Fruit fly (Drosophila melanogaster) whole organism, pupa: ENCODE results near the gene Srg2.

Source experiments
- CG10348 ChIP-seq: fragments of 200-800 bp; sonication (Bioruptor generic); IDR thresholded peaks from 2 replicates; pipeline ENCODE4 v1.3.6; 2022; ENCODE audit warnings: missing biosample characterization, missing genetic modification characterization
- CG12605 ChIP-seq: fragments of 200-800 bp; sonication (Bioruptor generic); IDR thresholded peaks from 2 replicates; pipeline ENCODE4 v1.3.6; 2022; ENCODE audit warnings: missing biosample characterization, missing genetic modification characterization
- CG13204 ChIP-seq: fragments of 200-800 bp; sonication (Bioruptor generic); optimal IDR thresholded peaks from 2 replicates; lab custom pipeline; 2018; ENCODE audit warnings: missing biosample characterization, mild to moderate bottlenecking, missing genetic modification characterization, moderate library complexity
- CG14655 ChIP-seq: fragments of 200-800 bp; sonication (Bioruptor generic); optimal IDR thresholded peaks from 3 replicates; lab custom pipeline; 2017; ENCODE audit warnings: mild to moderate bottlenecking, missing biosample characterization, missing genetic modification reagents, missing genetic modification characterization
- CG15710 ChIP-seq: fragments of 200-800 bp; sonication (Bioruptor generic); optimal IDR thresholded peaks from 2 replicates; lab custom pipeline; 2018; ENCODE audit warnings: missing biosample characterization, mild to moderate bottlenecking, missing genetic modification characterization, moderate library complexity
- CG17806 ChIP-seq: fragments of 200-800 bp; sonication (Bioruptor generic); optimal IDR thresholded peaks from 2 replicates; lab custom pipeline; 2018; ENCODE audit warnings: missing biosample characterization, mild to moderate bottlenecking, missing genetic modification characterization, moderate library complexity
- CG32121 ChIP-seq: fragments of 200-800 bp; sonication (Bioruptor generic); IDR thresholded peaks from 2 replicates; pipeline ENCODE4 v1.3.6; 2022; ENCODE audit warnings: missing biosample characterization, missing genetic modification characterization
- CG34367 ChIP-seq: fragments of 200-800 bp; sonication (Bioruptor generic); optimal IDR thresholded peaks from 2 replicates; lab custom pipeline; 2018; ENCODE audit warnings: missing biosample characterization, mild to moderate bottlenecking, missing genetic modification characterization
- CG4496 ChIP-seq: fragments of 200-800 bp; sonication (Bioruptor generic); IDR thresholded peaks from 3 replicates; pipeline ENCODE4 v1.3.6; 2022; ENCODE audit warnings: missing biosample characterization, missing genetic modification characterization
- CG8159 ChIP-seq: fragments of 200-800 bp; sonication (Bioruptor generic); optimal IDR thresholded peaks from 3 replicates; lab custom pipeline; 2018; ENCODE audit warnings: missing biosample characterization, mild to moderate bottlenecking, missing genetic modification characterization, moderate library complexity
- CG8301 ChIP-seq: fragments of 200-800 bp; sonication (Bioruptor generic); optimal IDR thresholded peaks from 2 replicates; lab custom pipeline; 2018; ENCODE audit warnings: missing biosample characterization, mild to moderate bottlenecking, missing genetic modification characterization
- CG9948 ChIP-seq: fragments of 200-800 bp; sonication (Bioruptor generic); optimal IDR thresholded peaks from 2 replicates; lab custom pipeline; 2018; ENCODE audit warnings: missing biosample characterization, mild to moderate bottlenecking, missing genetic modification characterization, moderate library complexity
- D1 ChIP-seq: fragments of 200-800 bp; sonication (Bioruptor generic); optimal IDR thresholded peaks from 2 replicates; lab custom pipeline; 2018; ENCODE audit warnings: missing biosample characterization, mild to moderate bottlenecking, missing genetic modification characterization, moderate library complexity
- EcR ChIP-seq: fragments of 200-800 bp; sonication (Bioruptor generic); optimal IDR thresholded peaks from 3 replicates; lab custom pipeline; 2019; ENCODE audit warnings: missing biosample characterization, missing genetic modification characterization, mild to moderate bottlenecking, moderate library complexity, missing genetic modification reagents
- Ets98B ChIP-seq: fragments of 200-800 bp; sonication (Bioruptor generic); IDR thresholded peaks from 2 replicates; pipeline ENCODE4 v1.3.6; 2022; ENCODE audit warnings: missing biosample characterization, missing genetic modification characterization
- Pif1A ChIP-seq: fragments of 200-800 bp; sonication (Bioruptor generic); optimal IDR thresholded peaks from 3 replicates; lab custom pipeline; 2016; ENCODE audit warnings: missing biosample characterization, missing genetic modification characterization
- Pif1B ChIP-seq: fragments of 200-800 bp; sonication (Bioruptor generic); optimal IDR thresholded peaks from 3 replicates; lab custom pipeline; 2016; ENCODE audit warnings: missing biosample characterization, missing genetic modification characterization
- Snoo ChIP-seq: fragments of 200-800 bp; sonication (Bioruptor generic); optimal IDR thresholded peaks from 3 replicates; lab custom pipeline; 2017; ENCODE audit warnings: missing biosample characterization, mild to moderate bottlenecking, missing genetic modification characterization, inconsistent platforms
- fd96Ca ChIP-seq: fragments of 200-800 bp; sonication (Bioruptor generic); IDR thresholded peaks from 3 replicates; pipeline ENCODE4 v1.3.6; 2022; ENCODE audit warnings: missing biosample characterization, missing genetic modification characterization
- gl ChIP-seq: fragments of 200-800 bp; sonication (Bioruptor generic); optimal IDR thresholded peaks from 2 replicates; lab custom pipeline; 2018; ENCODE audit warnings: missing biosample characterization, mild to moderate bottlenecking, missing genetic modification characterization
- rn ChIP-seq: fragments of 200-800 bp; sonication (Bioruptor generic); IDR thresholded peaks from 2 replicates; pipeline ENCODE4 v1.3.6; 2022; ENCODE audit warnings: missing biosample characterization, missing genetic modification characterization

The Srg2 gene

DNA sequence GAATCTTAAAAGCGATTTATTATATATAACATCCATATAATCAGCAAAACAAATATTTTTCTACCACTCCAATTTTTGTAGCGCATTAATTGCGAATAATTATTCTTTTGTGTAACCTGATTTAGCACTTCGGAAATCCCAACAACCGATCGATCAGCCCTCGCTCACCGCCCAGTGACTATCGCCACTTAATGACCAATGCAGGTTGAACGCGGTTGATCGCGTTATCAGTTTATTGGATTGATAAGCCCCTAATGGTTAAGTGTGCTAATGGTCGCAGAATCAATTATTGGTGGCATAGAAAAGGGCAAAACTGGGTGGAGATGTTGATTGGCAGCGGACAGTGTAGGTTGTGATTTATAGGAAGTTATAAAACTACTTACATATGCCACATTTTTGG lies 9.5 kb downstream of the Srg2 start:
- TF ChIP-seq CG12605 (GFP tag; lab: Robert Waterston, UW): no peak
- no peak for TF ChIP-seq fd96Ca (GFP tag; lab: Robert Waterston, UW)
- TF ChIP-seq CG8301 (tag; lab: Kevin White, UChicago): no peak
- no peak for TF ChIP-seq Pif1B (GFP tag; lab: Kevin White, UChicago)
- TF ChIP-seq gl (tag; lab: Kevin White, UChicago): no peak
- TF ChIP-seq D1: no peak
- TF ChIP-seq Snoo (tag; lab: Kevin White, UChicago): no peak
- no peak for TF ChIP-seq CG34367 (tag; lab: Kevin White, UChicago)
- TF ChIP-seq CG15710: no peak

DNA sequence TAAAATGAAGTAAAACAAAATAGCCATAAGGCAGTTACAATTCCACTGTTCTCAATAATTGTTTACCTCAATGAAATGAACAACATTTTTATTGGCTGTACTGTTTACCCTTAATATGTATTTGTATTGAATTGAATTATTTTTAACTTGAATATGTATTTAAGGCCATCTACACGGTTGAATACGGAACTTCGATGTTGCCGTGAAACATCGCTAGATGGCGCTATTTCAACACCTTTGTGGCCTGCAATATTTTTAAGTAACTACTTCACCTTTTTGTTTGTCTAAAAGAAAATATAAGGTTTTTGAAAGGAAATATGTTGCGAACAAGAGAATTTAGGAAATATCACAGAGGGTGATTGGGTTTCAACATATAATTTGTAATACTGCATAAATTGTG lies 19.4 kb downstream of the Srg2 start:
- TF ChIP-seq CG8301 (tag; lab: Kevin White, UChicago): no peak
- TF ChIP-seq CG34367 (tag; lab: Kevin White, UChicago): no peak
- no peak for TF ChIP-seq CG32121 (GFP tag; lab: Robert Waterston, UW)
- TF ChIP-seq Pif1A (GFP tag; lab: Kevin White, UChicago): no peak
- TF ChIP-seq CG10348 (GFP tag; lab: Robert Waterston, UW): no peak
- TF ChIP-seq D1: no peak
- TF ChIP-seq CG17806: no peak
- TF ChIP-seq CG9948 (tag; lab: Kevin White, UChicago): no peak
- TF ChIP-seq rn (GFP tag; lab: Robert Waterston, UW): no peak
- no peak for TF ChIP-seq CG8159
- no peak for TF ChIP-seq CG14655
- TF ChIP-seq CG13204 (GFP tag; lab: Kevin White, UChicago): no peak
- TF ChIP-seq Snoo (tag; lab: Kevin White, UChicago): no peak
- TF ChIP-seq fd96Ca (GFP tag; lab: Robert Waterston, UW): no peak
- no peak for TF ChIP-seq CG12605 (GFP tag; lab: Robert Waterston, UW)
- no peak for TF ChIP-seq CG4496 (GFP tag; lab: Robert Waterston, UW)
- no peak for TF ChIP-seq gl (tag; lab: Kevin White, UChicago)

DNA sequence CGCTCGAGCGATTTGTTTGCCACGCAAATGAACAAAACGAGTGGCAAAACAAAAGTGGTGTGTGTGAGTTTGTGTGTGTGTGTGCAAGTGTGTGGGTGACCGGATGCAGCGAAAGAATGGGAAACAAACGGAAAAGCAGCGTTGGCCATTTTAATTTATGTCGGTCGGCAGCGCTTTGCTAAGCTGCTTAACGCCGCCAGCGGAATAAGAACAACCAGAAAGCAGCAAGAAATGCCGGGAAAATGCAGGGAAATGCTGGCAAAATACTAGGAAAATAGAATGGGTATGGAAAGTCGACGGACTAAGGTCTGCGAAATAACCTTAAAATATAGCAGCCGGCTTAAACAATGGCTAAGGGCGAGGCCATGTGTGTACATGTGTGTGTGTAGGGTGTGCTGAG lies 45.3 kb downstream of the Srg2 start:
- no peak for TF ChIP-seq CG8301 (tag; lab: Kevin White, UChicago)
- no peak for TF ChIP-seq CG10348 (GFP tag; lab: Robert Waterston, UW)
- no peak for TF ChIP-seq CG12605 (GFP tag; lab: Robert Waterston, UW)
- no peak for TF ChIP-seq EcR (GFP tag; lab: Kevin White, UChicago)
- TF ChIP-seq CG4496 (GFP tag; lab: Robert Waterston, UW): no peak
- TF ChIP-seq Ets98B (GFP tag; lab: Robert Waterston, UW): no peak
- no peak for TF ChIP-seq Snoo (tag; lab: Kevin White, UChicago)
